Worm (Caenorhabditis elegans) whole organism, L4 larva: ENCODE data around the gene irk-3.

Experiments used
- D1046.2 ChIP-seq: fragments of 200-800 bp; sonication (Bioruptor generic); IDR thresholded peaks from 2 replicates; pipeline ENCODE4 v1.3.6; 2022; ENCODE audit warnings: missing genetic modification characterization, missing compliant biosample characterization
- F26F4.8 ChIP-seq: fragments of 200-800 bp; sonication (Bioruptor generic); conservative IDR thresholded peaks from 2 replicates; pipeline ENCODE4 v1.3.6; 2022; ENCODE audit warnings: missing genetic modification characterization, missing compliant biosample characterization
- F37D6.2 ChIP-seq: sonication (generic microtip); optimal IDR thresholded peaks from 2 replicates; lab custom pipeline; 2016; ENCODE audit warnings: mild to moderate bottlenecking, missing genetic modification characterization, missing compliant biosample characterization
- Y105C5A.15 ChIP-seq: fragments of 200-800 bp; sonication (Bioruptor generic); IDR thresholded peaks from 2 replicates; pipeline ENCODE4 v1.3.6; 2022; ENCODE audit warnings: missing genetic modification characterization, missing compliant biosample characterization
- aha-1 ChIP-seq: fragments of 150-350 bp; peaks from one replicate; lab custom pipeline; 2014; ENCODE audit warnings: missing biosample characterization, missing genetic modification characterization
- aly-2 ChIP-seq: sonication (generic microtip); optimal IDR thresholded peaks from 2 replicates; lab custom pipeline; 2018; ENCODE audit warnings: missing biosample characterization, missing genetic modification characterization
- ama-1 ChIP-seq: fragments of 150-350 bp; optimal IDR thresholded peaks from 2 replicates; lab custom pipeline; 2014; ENCODE audit warnings: inconsistent platforms, mixed read lengths
- cey-2 ChIP-seq: sonication (generic microtip); optimal IDR thresholded peaks from 3 replicates; lab custom pipeline; 2017; ENCODE audit warnings: missing genetic modification characterization, mild to moderate bottlenecking, missing compliant biosample characterization, antibody characterized with exemption, borderline replicate concordance; ENCODE audit not compliant: insufficient read depth
- ctbp-1 ChIP-seq: fragments of 200-800 bp; sonication (Bioruptor generic); IDR thresholded peaks from 2 replicates; pipeline ENCODE4 v1.3.6; 2022; ENCODE audit warnings: missing genetic modification reagents, missing genetic modification characterization, missing compliant biosample characterization
- daf-8 ChIP-seq: fragments of 200-800 bp; sonication (Bioruptor generic); IDR thresholded peaks from 2 replicates; pipeline ENCODE4 v1.3.6; 2022; ENCODE audit warnings: missing genetic modification characterization, missing compliant biosample characterization
- dmd-6 ChIP-seq: fragments of 200-800 bp; sonication (Bioruptor generic); IDR thresholded peaks from 2 replicates; pipeline ENCODE4 v1.3.6; 2022; ENCODE audit warnings: missing genetic modification reagents, missing genetic modification characterization, missing compliant biosample characterization
- hif-1 ChIP-seq, 2 experiments: sonication (generic microtip); optimal IDR thresholded peaks; 2 replicates each; lab custom pipeline; 2016 to 2017; ENCODE audit warnings: missing compliant biosample characterization in 2 of 2, missing genetic modification characterization in 2 of 2, missing genetic modification reagents in 2 of 2, missing genotype in 2 of 2, mild to moderate bottlenecking in 1 of 2
- jun-1 ChIP-seq: fragments of 150-350 bp; optimal IDR thresholded peaks from 2 replicates; lab custom pipeline; 2014; ENCODE audit warnings: missing biosample characterization, missing genetic modification reagents, missing genetic modification characterization
- lin-13 ChIP-seq: fragments of 150-350 bp; optimal IDR thresholded peaks from 2 replicates; lab custom pipeline; 2014; ENCODE audit warnings: missing biosample characterization, missing genetic modification reagents, missing genetic modification characterization
- lin-38 ChIP-seq: fragments of 200-800 bp; sonication (Bioruptor generic); IDR thresholded peaks from 2 replicates; pipeline ENCODE4 v1.3.6; 2022; ENCODE audit warnings: missing genetic modification reagents, missing genetic modification characterization, missing compliant biosample characterization
- lir-3 ChIP-seq: sonication (generic microtip); optimal IDR thresholded peaks from 2 replicates; lab custom pipeline; 2016; ENCODE audit warnings: mild to moderate bottlenecking, missing genetic modification characterization, missing compliant biosample characterization
- mdl-1 ChIP-seq, 2 experiments: fragments of 150-350 bp in 1 of 2; sonication (generic microtip) in 1 of 2; optimal IDR thresholded peaks; 2 replicates each; lab custom pipeline; 2014 to 2017; ENCODE audit warnings: missing biosample characterization in 2 of 2, missing genetic modification characterization in 2 of 2
- nhr-102 ChIP-seq: sonication (generic microtip); optimal IDR thresholded peaks from 2 replicates; lab custom pipeline; 2016; ENCODE audit warnings: mild to moderate bottlenecking, missing genetic modification characterization, moderate library complexity, missing compliant biosample characterization
- nhr-111 ChIP-seq: fragments of 200-800 bp; sonication (Bioruptor generic); optimal IDR thresholded peaks from 2 replicates; lab custom pipeline; 2018; ENCODE audit warnings: mild to moderate bottlenecking, missing genetic modification characterization, missing compliant biosample characterization
- nhr-28 ChIP-seq: fragments of 150-350 bp; optimal IDR thresholded peaks from 2 replicates; lab custom pipeline; 2014; ENCODE audit warnings: missing biosample characterization, missing genetic modification characterization
- nhr-6 ChIP-seq: fragments of 150-350 bp; optimal IDR thresholded peaks from 2 replicates; lab custom pipeline; 2014; ENCODE audit warnings: missing biosample characterization, missing genetic modification characterization
- pha-4 ChIP-seq, 2 experiments: fragments of 150-350 bp in 1 of 2; fragments of 200-800 bp in 1 of 2; sonication (Bioruptor generic) in 1 of 2; IDR thresholded peaks in 1 of 2; optimal IDR thresholded peaks in 1 of 2; 2 replicates each; pipeline versions ENCODE4 v1.3.6 to Lab custom; 2014 to 2022; ENCODE audit warnings: missing genetic modification characterization in 2 of 2, missing genetic modification reagents in 2 of 2, missing biosample characterization in 1 of 2, missing compliant biosample characterization in 1 of 2
- php-3 ChIP-seq: fragments of 200-800 bp; sonication (Bioruptor generic); IDR thresholded peaks from 2 replicates; pipeline ENCODE4 v1.3.6; 2022; ENCODE audit warnings: missing genetic modification reagents, missing genetic modification characterization, missing compliant biosample characterization
- pqm-1 ChIP-seq: sonication (generic microtip); optimal IDR thresholded peaks from 2 replicates; lab custom pipeline; 2017; ENCODE audit warnings: missing biosample characterization, missing genetic modification characterization
- rbr-2 ChIP-seq: sonication (generic microtip); optimal IDR thresholded peaks from 2 replicates; lab custom pipeline; 2016; ENCODE audit warnings: missing genotype, missing genetic modification characterization, missing compliant biosample characterization
- sdz-12 ChIP-seq: fragments of 200-800 bp; sonication (Bioruptor generic); optimal IDR thresholded peaks from 2 replicates; lab custom pipeline; 2018; ENCODE audit warnings: mild to moderate bottlenecking, missing genetic modification characterization, missing compliant biosample characterization
- snpc-1.2 ChIP-seq: fragments of 200-800 bp; sonication (Bioruptor generic); IDR thresholded peaks from 2 replicates; pipeline ENCODE4 v1.3.6; 2022; ENCODE audit warnings: missing genetic modification reagents, missing genetic modification characterization, missing compliant biosample characterization
- spr-1 ChIP-seq: sonication (generic microtip); optimal IDR thresholded peaks from 2 replicates; lab custom pipeline; 2016; ENCODE audit warnings: mild to moderate bottlenecking, missing genetic modification characterization, missing compliant biosample characterization
- spr-3 ChIP-seq: fragments of 200-800 bp; sonication (Bioruptor generic); optimal IDR thresholded peaks from 2 replicates; lab custom pipeline; 2018; ENCODE audit warnings: mild to moderate bottlenecking, missing genetic modification characterization, missing compliant biosample characterization
- unc-130 ChIP-seq: sonication (generic microtip); optimal IDR thresholded peaks from 2 replicates; lab custom pipeline; 2016; ENCODE audit warnings: missing genetic modification reagents, missing genetic modification characterization, missing compliant biosample characterization
- unc-62 ChIP-seq, 3 experiments: fragments of 150-350 bp in 1 of 3; sonication (generic microtip); optimal IDR thresholded peaks in 2 of 3; peaks in 1 of 3; 1 replicate in 1 of 3; 2 replicates in 2 of 3; lab custom pipeline; 2014 to 2017; ENCODE audit warnings: missing biosample characterization in 3 of 3, missing genetic modification characterization in 3 of 3, missing genetic modification reagents in 3 of 3, missing genotype in 1 of 3
- vab-7 ChIP-seq: fragments of 200-800 bp; sonication (Bioruptor generic); IDR thresholded peaks from 2 replicates; pipeline ENCODE4 v1.3.6; 2022; ENCODE audit warnings: missing genetic modification reagents, missing genetic modification characterization, missing compliant biosample characterization
- zag-1 ChIP-seq: fragments of 150-350 bp; optimal IDR thresholded peaks from 2 replicates; lab custom pipeline; 2014; ENCODE audit warnings: missing biosample characterization, missing genetic modification characterization
- zfp-2 ChIP-seq: sonication (generic microtip); optimal IDR thresholded peaks from 2 replicates; lab custom pipeline; 2016; ENCODE audit warnings: mild to moderate bottlenecking, missing genetic modification characterization, missing compliant biosample characterization
- zip-2 ChIP-seq: fragments of 150-350 bp; optimal IDR thresholded peaks from 2 replicates; lab custom pipeline; 2014; ENCODE audit warnings: missing biosample characterization, missing genetic modification characterization

The irk-3 gene

ce11 chrX:14312416-14312815 is 57.8 kb downstream of the irk-3 start (continued):
- TF ChIP-seq php-3 (no peak), lin-38 (GFP tag; lab: Robert Waterston, UW) (peak; percentile 42), ctbp-1 (peak; percentile 72; the same call in 1 of the 2 replicates), zip-2 (tag; lab: Kevin White, UChicago) (peak; percentile 34), jun-1 (peak; percentile 3), nhr-102 (tag; lab: Kevin White, UChicago) (peak; percentile 54), dmd-6 (GFP tag; lab: Robert Waterston, UW) (peak; percentile 60), ama-1 (lab: Kevin White, UChicago) (no peak), D1046.2 (GFP tag; lab: Robert Waterston, UW) (no peak), rbr-2 (tag; lab: Kevin White, UChicago) (peak; percentile 83), F37D6.2 (tag; lab: Kevin White, UChicago) (peak; percentile 62), pha-4 (GFP tag; IDR thresholded peaks at IDR 0.05; lab: Robert Waterston, UW) (0 out of 2 replicates have a peak, but pooled peaks have one; percentile 7), pha-4 (tag; optimal IDR thresholded peaks at IDR 0.05; lab: Kevin White, UChicago) (peak; percentile 25), lin-13 (GFP tag; lab: Kevin White, UChicago) (peak; percentile 98), zag-1 (no peak), F26F4.8 (GFP tag; lab: Robert Waterston, UW) (no peak), hif-1 (tag; optimal IDR thresholded peaks at IDR 0.05; lab: Kevin White, UChicago) (peak in 1 of 2 experiments; percentile 54), spr-1 (tag; lab: Kevin White, UChicago) (peak; percentile 52)

ce11 chrX:14311583-14311982 is 58.6 kb downstream of the irk-3 start, which contains the start of gene mgrn-1:
Gene mgrn-1 (minus strand): TSS chrX:14311683.
- TF ChIP-seq daf-8: no peak
- no peak for TF ChIP-seq snpc-1.2 (GFP tag; lab: Robert Waterston, UW)
- no peak for TF ChIP-seq cey-2
- no peak for TF ChIP-seq hif-1 (tag; optimal IDR thresholded peaks at IDR 0.05; lab: Kevin White, UChicago)
- no peak for TF ChIP-seq nhr-6
- TF ChIP-seq spr-1 (tag; lab: Kevin White, UChicago): no peak
- no peak for TF ChIP-seq dmd-6 (GFP tag; lab: Robert Waterston, UW)
- TF ChIP-seq nhr-111: no peak
- no peak for TF ChIP-seq sdz-12
- TF ChIP-seq spr-3 (GFP tag; lab: Kevin White, UChicago): no peak
- no peak for TF ChIP-seq zfp-2
- no peak for TF ChIP-seq Y105C5A.15 (GFP tag; lab: Robert Waterston, UW)
- TF ChIP-seq unc-130: no peak
- no peak for TF ChIP-seq vab-7 (GFP tag; lab: Robert Waterston, UW)
- TF ChIP-seq lir-3 (tag; lab: Kevin White, UChicago): no peak
- TF ChIP-seq mdl-1 (tag; optimal IDR thresholded peaks at IDR 0.05; lab: Kevin White, UChicago): no peak
- no peak for TF ChIP-seq php-3
- TF ChIP-seq nhr-28 (tag; lab: Kevin White, UChicago): no peak

ce11 chrX:14309656-14310055 is 60.6 kb downstream of the irk-3 start:
- TF ChIP-seq unc-62 (GFP tag; optimal IDR thresholded peaks at IDR 0.05 in 1 of 2; lab: Kevin White, UChicago): peak in 1 of 2 experiments; percentile 92
- no peak for TF ChIP-seq unc-62 (tag; optimal IDR thresholded peaks at IDR 0.05; lab: Kevin White, UChicago)
- no peak for TF ChIP-seq aly-2 (tag; lab: Kevin White, UChicago)
- no peak for TF ChIP-seq ctbp-1

ce11 chrX:14307667-14308066 is 62.5 kb downstream of the irk-3 start, which contains the start of gene gphr-2:
Gene gphr-2 (minus strand): TSS chrX:14307767.
- TF ChIP-seq pqm-1 (tag; lab: Kevin White, UChicago): no peak
- peak; percentile 51 for TF ChIP-seq aha-1 (tag; lab: Kevin White, UChicago)
